Worm (Caenorhabditis elegans): Measurements from ENCODE around the gene R74.7.

- TF ChIP-seq W03F9.2 (tag; optimal IDR thresholded peaks at IDR 0.05) (peak; percentile 30), him-1 (tag; optimal IDR thresholded peaks at IDR 0.05) (no peak), dao-5 (tag; optimal IDR thresholded peaks at IDR 0.05) (no peak)
These were observed 13.1 kb upstream of the R74.7 start, which contains the start of gene dnj-16 for ce11 chrIII:4191091-4191638.
